Worm (Caenorhabditis elegans): ENCODE results near the gene lys-1.

DNA sequence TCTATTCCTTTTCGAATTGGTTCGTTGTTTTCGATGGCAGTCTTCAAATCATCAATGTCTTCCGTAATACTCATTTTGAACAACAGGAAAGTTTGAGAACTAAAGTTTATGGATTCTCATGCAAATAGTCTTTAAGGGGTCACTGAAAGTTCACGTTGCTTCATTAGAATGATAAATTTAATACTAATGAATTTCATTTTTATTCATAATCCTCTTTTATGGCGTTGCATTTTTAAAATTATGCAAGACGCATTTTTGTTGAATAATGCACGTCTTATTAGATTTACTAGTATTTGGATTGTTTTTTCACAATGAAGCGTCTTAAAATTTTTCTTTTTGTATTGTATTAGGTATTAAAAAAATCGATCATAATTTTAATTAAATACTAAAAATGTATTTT, 34.6 kb upstream of the lys-1 start, which contains the start of gene C12D8.9:
- TF ChIP-seq ama-1 (optimal IDR thresholded peaks at IDR 0.05) (no peak), flt-1 (GFP tag; IDR thresholded peaks at IDR 0.05) (no peak), ets-7 (tag; optimal IDR thresholded peaks at IDR 0.05) (no peak), tbx-37 (GFP tag; conservative IDR thresholded peaks at IDR 0.05) (no peak), B0310.2 (tag; optimal IDR thresholded peaks at IDR 0.05) (no peak), hmbx-1 (tag; optimal IDR thresholded peaks at IDR 0.05) (no peak), sea-1 (GFP tag; conservative IDR thresholded peaks at IDR 0.05) (no peak), aly-1 (tag; optimal IDR thresholded peaks at IDR 0.05) (no peak), ceh-13 (GFP tag; optimal IDR thresholded peaks at IDR 0.05) (no peak), tra-4 (tag; optimal IDR thresholded peaks at IDR 0.05) (no peak), ceh-36 (tag; optimal IDR thresholded peaks at IDR 0.05) (no peak), hnd-1 (tag; optimal IDR thresholded peaks at IDR 0.05) (no peak), F13C5.2 (tag; optimal IDR thresholded peaks at IDR 0.05) (no peak), scrt-1 (GFP tag; IDR thresholded peaks at IDR 0.05) (no peak)

All from whole organism, early embryonic.